Worm (Caenorhabditis elegans): ENCODE measurements around the gene cyp-35A1.

DNA sequence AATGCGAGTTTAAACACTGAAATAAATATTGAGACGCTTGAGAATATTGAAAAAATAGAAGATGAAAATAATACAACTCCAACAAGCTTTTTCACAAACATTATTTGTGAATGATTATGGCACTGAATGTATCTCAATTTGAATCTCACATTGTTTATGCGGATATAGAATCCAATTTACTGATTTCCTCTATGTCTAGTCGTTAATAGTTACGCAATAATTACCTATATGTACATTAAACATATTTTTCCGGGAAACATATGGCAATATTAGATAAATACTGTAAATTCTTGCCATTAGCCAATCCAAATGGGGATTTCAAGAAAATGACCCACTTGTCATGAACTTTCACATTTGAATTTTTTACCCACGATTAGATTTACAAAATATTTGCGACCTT, 33.8 kb upstream of the cyp-35A1 start, which contains the start of gene srx-9:
- TF ChIP-seq nhr-237 (tag; optimal IDR thresholded peaks at IDR 0.05) (no peak), nhr-76 (tag; optimal IDR thresholded peaks at IDR 0.05) (no peak), unc-62 (GFP tag; optimal IDR thresholded peaks at IDR 0.05) (no peak), snpc-4 (tag; optimal IDR thresholded peaks at IDR 0.05) (no peak), pha-4 (tag; optimal IDR thresholded peaks at IDR 0.05) (no peak), blmp-1 (tag; optimal IDR thresholded peaks at IDR 0.05) (no peak), mab-5 (tag; optimal IDR thresholded peaks at IDR 0.05) (no peak), lin-13 (tag; optimal IDR thresholded peaks at IDR 0.05) (no peak), nhr-12 (tag; optimal IDR thresholded peaks at IDR 0.05) (no peak)

Data from whole organism, mixed stage, embryonic.